Fruit fly (Drosophila melanogaster) whole organism, embryonic: ENCODE measurements around the gene CG34332.

Experiments
- ATbp ChIP-seq: fragments of 200-800 bp; sonication (Bioruptor generic); optimal IDR thresholded peaks from 2 replicates; lab custom pipeline; 2017; ENCODE audit warnings: missing biosample characterization, mild to moderate bottlenecking, missing genetic modification characterization, missing genetic modification reagents
- Atf3 ChIP-seq: fragments of 200-800 bp; sonication (Bioruptor generic); optimal IDR thresholded peaks from 3 replicates; lab custom pipeline; 2016; ENCODE audit warnings: missing biosample characterization, missing genetic modification characterization
- BEAF-32 ChIP-seq: fragments of 200-800 bp; sonication (Bioruptor generic); optimal IDR thresholded peaks from 3 replicates; lab custom pipeline; 2017; ENCODE audit warnings: missing biosample characterization, missing genetic modification characterization, mild to moderate bottlenecking, moderate library complexity, missing genetic modification reagents
- Bteb2 ChIP-seq: fragments of 200-800 bp; sonication (Bioruptor generic); optimal IDR thresholded peaks from 2 replicates; lab custom pipeline; 2016; ENCODE audit warnings: missing biosample characterization, missing genetic modification characterization
- CG1024 ChIP-seq: fragments of 200-800 bp; sonication (Bioruptor generic); IDR thresholded peaks from 2 replicates; pipeline ENCODE4 v1.3.6; 2022; ENCODE audit warnings: missing biosample characterization, missing genetic modification characterization
- CG11696 ChIP-seq: fragments of 200-800 bp; sonication (Bioruptor generic); IDR thresholded peaks from 2 replicates; pipeline ENCODE4 v1.3.6; 2022; ENCODE audit warnings: missing biosample characterization, missing genetic modification characterization
- CG11723 ChIP-seq: fragments of 200-800 bp; sonication (Bioruptor generic); optimal IDR thresholded peaks from 2 replicates; lab custom pipeline; 2017; ENCODE audit warnings: missing biosample characterization, mild to moderate bottlenecking, missing genetic modification characterization
- CG14050 ChIP-seq: fragments of 200-800 bp; sonication (Bioruptor generic); IDR thresholded peaks from 3 replicates; pipeline ENCODE4 v1.3.6; 2022; ENCODE audit warnings: missing biosample characterization, missing genetic modification characterization
- CG14667 ChIP-seq: fragments of 200-800 bp; sonication (Bioruptor generic); IDR thresholded peaks from 2 replicates; pipeline ENCODE4 v1.3.6; 2022; ENCODE audit warnings: missing biosample characterization, missing genetic modification characterization
- CG15696 ChIP-seq: fragments of 200-800 bp; sonication (Bioruptor generic); optimal IDR thresholded peaks from 2 replicates; lab custom pipeline; 2019; ENCODE audit warnings: missing biosample characterization, mild to moderate bottlenecking, missing genetic modification characterization, moderate library complexity
- CG17802 ChIP-seq: fragments of 200-800 bp; sonication (Bioruptor generic); optimal IDR thresholded peaks from 2 replicates; lab custom pipeline; 2018; ENCODE audit warnings: missing biosample characterization, mild to moderate bottlenecking, missing genetic modification characterization, moderate library complexity
- CG2120 ChIP-seq: fragments of 200-800 bp; sonication (Bioruptor generic); optimal IDR thresholded peaks from 3 replicates; lab custom pipeline; 2016; ENCODE audit warnings: missing biosample characterization, missing genetic modification characterization
- CG30020 ChIP-seq: fragments of 200-800 bp; optimal IDR thresholded peaks from 2 replicates; lab custom pipeline; 2019; ENCODE audit warnings: missing biosample characterization, mild to moderate bottlenecking, missing genetic modification characterization, moderate library complexity
- CG33213 ChIP-seq: fragments of 200-800 bp; sonication (Bioruptor generic); optimal IDR thresholded peaks from 3 replicates; lab custom pipeline; 2016; ENCODE audit warnings: missing biosample characterization, missing genetic modification characterization
- CG33557 ChIP-seq: fragments of 200-800 bp; sonication (Bioruptor generic); optimal IDR thresholded peaks from 2 replicates; lab custom pipeline; 2019; ENCODE audit warnings: missing biosample characterization, mild to moderate bottlenecking, missing genetic modification characterization, moderate library complexity
- CG42726 ChIP-seq: fragments of 200-800 bp; sonication (Bioruptor generic); IDR thresholded peaks from 2 replicates; pipeline ENCODE4 v1.3.6; 2022; ENCODE audit warnings: missing biosample characterization, missing genetic modification characterization; ENCODE audit not compliant: partially characterized antibody
- CG4820 ChIP-seq: fragments of 200-800 bp; sonication (Bioruptor generic); optimal IDR thresholded peaks from 3 replicates; lab custom pipeline; 2016; ENCODE audit warnings: missing biosample characterization, missing genetic modification characterization
- CG7963 ChIP-seq: fragments of 200-800 bp; sonication (Bioruptor generic); IDR thresholded peaks from 3 replicates; pipeline ENCODE4 v1.3.6; 2022; ENCODE audit warnings: missing biosample characterization, missing genetic modification characterization; ENCODE audit not compliant: partially characterized antibody
- CG8290 ChIP-seq, 3 experiments: fragments of 200-800 bp; sonication (Bioruptor generic); optimal IDR thresholded peaks; 2 replicates each; lab custom pipeline; 2016 to 2019; ENCODE audit warnings: missing biosample characterization in 3 of 3, missing genetic modification characterization in 3 of 3, mild to moderate bottlenecking in 2 of 3, moderate library complexity in 1 of 3
- CG8765 ChIP-seq: fragments of 200-800 bp; sonication (Bioruptor generic); IDR thresholded peaks from 2 replicates; pipeline ENCODE4 v1.3.6; 2022; ENCODE audit warnings: missing biosample characterization, missing genetic modification characterization
- CG8944 ChIP-seq: fragments of 200-800 bp; sonication (Bioruptor generic); optimal IDR thresholded peaks from 3 replicates; lab custom pipeline; 2016; ENCODE audit warnings: missing biosample characterization, missing genetic modification characterization
- CG9797 ChIP-seq: fragments of 200-800 bp; sonication (Bioruptor generic); optimal IDR thresholded peaks from 3 replicates; lab custom pipeline; 2018; ENCODE audit warnings: missing biosample characterization, mild to moderate bottlenecking, missing genetic modification characterization
- Dfd ChIP-seq, 2 experiments: fragments of >200 bp; optimal IDR thresholded peaks; 2 replicates each; lab custom pipeline; 2017; ENCODE audit warnings: missing biosample characterization in 2 of 2, missing genetic modification characterization in 2 of 2
- Dp ChIP-seq: fragments of 200-800 bp; sonication (Bioruptor generic); optimal IDR thresholded peaks from 2 replicates; lab custom pipeline; 2018; ENCODE audit warnings: missing biosample characterization, mild to moderate bottlenecking, missing genetic modification characterization, moderate library complexity
- Eip74EF ChIP-seq, 2 experiments: fragments of 200-800 bp in 1 of 2; fragments of >200 bp in 1 of 2; sonication (Bioruptor generic) in 1 of 2; optimal IDR thresholded peaks; 2 replicates each; lab custom pipeline; 2017 to 2019; ENCODE audit warnings: missing biosample characterization in 2 of 2, missing genetic modification characterization in 2 of 2, mild to moderate bottlenecking in 1 of 2, moderate library complexity in 1 of 2
- Ets97D ChIP-seq: fragments of 200-800 bp; sonication (Bioruptor generic); optimal IDR thresholded peaks from 3 replicates; lab custom pipeline; 2016; ENCODE audit warnings: missing biosample characterization, missing genetic modification characterization
- H15 ChIP-seq: fragments of 200-800 bp; sonication (Bioruptor generic); IDR thresholded peaks from 3 replicates; pipeline ENCODE4 v1.3.6; 2022; ENCODE audit warnings: missing biosample characterization, missing genetic modification characterization
- HmgZ ChIP-seq: fragments of 200-800 bp; sonication (Bioruptor generic); optimal IDR thresholded peaks from 2 replicates; lab custom pipeline; 2018; ENCODE audit warnings: missing biosample characterization, mild to moderate bottlenecking, missing genetic modification characterization
- Hsf ChIP-seq: fragments of 200-800 bp; sonication (Bioruptor generic); optimal IDR thresholded peaks from 3 replicates; lab custom pipeline; 2016; ENCODE audit warnings: missing biosample characterization, missing genetic modification characterization
- Lhr ChIP-seq: fragments of 200-800 bp; sonication (Bioruptor generic); optimal IDR thresholded peaks from 3 replicates; lab custom pipeline; 2017; ENCODE audit warnings: mild to moderate bottlenecking, missing biosample characterization, missing genetic modification reagents, missing genetic modification characterization
- MTF-1 ChIP-seq: fragments of 200-800 bp; sonication (Bioruptor generic); optimal IDR thresholded peaks from 2 replicates; lab custom pipeline; 2018; ENCODE audit warnings: missing biosample characterization, mild to moderate bottlenecking, missing genetic modification characterization, borderline replicate concordance
- Mad ChIP-seq: fragments of 200-800 bp; sonication (Bioruptor generic); optimal IDR thresholded peaks from 2 replicates; lab custom pipeline; 2016; ENCODE audit warnings: missing biosample characterization, missing genetic modification characterization
- Opbp ChIP-seq: fragments of 200-800 bp; sonication (Bioruptor generic); IDR thresholded peaks from 3 replicates; pipeline ENCODE4 v1.3.6; 2022; ENCODE audit warnings: missing biosample characterization, missing genetic modification characterization; ENCODE audit not compliant: partially characterized antibody
- Stat92E ChIP-seq, 3 experiments: fragments of >200 bp in 2 of 3; fragments of 200-800 bp in 1 of 3; sonication (Bioruptor generic) in 1 of 3; optimal IDR thresholded peaks; 2 replicates each; lab custom pipeline; 2017 to 2019; ENCODE audit warnings: missing biosample characterization in 3 of 3, missing genetic modification characterization in 3 of 3, mild to moderate bottlenecking in 1 of 3, moderate library complexity in 1 of 3
- eve ChIP-seq, 2 experiments: fragments of >200 bp; optimal IDR thresholded peaks; 2 replicates each; lab custom pipeline; 2017; ENCODE audit warnings: missing biosample characterization in 2 of 2, missing genetic modification characterization in 2 of 2
- ewg ChIP-seq: fragments of 200-800 bp; sonication (Bioruptor generic); optimal IDR thresholded peaks from 3 replicates; lab custom pipeline; 2017; ENCODE audit warnings: mild to moderate bottlenecking, missing biosample characterization, missing genetic modification reagents, missing genetic modification characterization
- exex ChIP-seq: fragments of 200-800 bp; sonication (Bioruptor generic); optimal IDR thresholded peaks from 4 replicates; lab custom pipeline; 2018; ENCODE audit warnings: missing biosample characterization, mild to moderate bottlenecking, missing genetic modification characterization, moderate library complexity
- ftz-f1 ChIP-seq: fragments of 200-800 bp; sonication (Bioruptor generic); optimal IDR thresholded peaks from 2 replicates; lab custom pipeline; 2016; ENCODE audit warnings: missing biosample characterization, missing genetic modification characterization
- grn ChIP-seq: fragments of 200-800 bp; sonication (Bioruptor generic); optimal IDR thresholded peaks from 3 replicates; lab custom pipeline; 2017; ENCODE audit warnings: missing biosample characterization, missing genetic modification characterization
- jumu ChIP-seq: fragments of 200-800 bp; sonication (Bioruptor generic); optimal IDR thresholded peaks from 3 replicates; lab custom pipeline; 2016; ENCODE audit warnings: missing biosample characterization, missing genetic modification characterization
- knrl ChIP-seq: fragments of 200-800 bp; sonication (Bioruptor generic); IDR thresholded peaks from 3 replicates; pipeline ENCODE4 v1.3.6; 2022; ENCODE audit warnings: missing biosample characterization, missing genetic modification characterization; ENCODE audit not compliant: partially characterized antibody
- mld ChIP-seq: fragments of 200-800 bp; sonication (Bioruptor generic); IDR thresholded peaks from 3 replicates; pipeline ENCODE4 v1.3.6; 2022; ENCODE audit warnings: missing biosample characterization, missing genetic modification characterization; ENCODE audit not compliant: partially characterized antibody
- pnt ChIP-seq: fragments of 200-800 bp; sonication (Bioruptor generic); optimal IDR thresholded peaks from 3 replicates; lab custom pipeline; 2016; ENCODE audit warnings: missing biosample characterization, missing genetic modification characterization
- repo ChIP-seq: fragments of 200-800 bp; sonication (Bioruptor generic); optimal IDR thresholded peaks from 2 replicates; lab custom pipeline; 2016; ENCODE audit warnings: missing biosample characterization, missing genetic modification characterization
- slbo ChIP-seq: fragments of 200-800 bp; sonication (Bioruptor generic); IDR thresholded peaks from 2 replicates; pipeline ENCODE4 v1.3.6; 2022; ENCODE audit warnings: missing biosample characterization, missing genetic modification characterization
- sna ChIP-seq: fragments of 200-800 bp; sonication (Bioruptor generic); IDR thresholded peaks from 2 replicates; pipeline ENCODE4 v1.3.6; 2022; ENCODE audit warnings: missing biosample characterization, missing genetic modification characterization; ENCODE audit not compliant: partially characterized antibody
- so ChIP-seq: fragments of 200-800 bp; sonication (Bioruptor generic); IDR thresholded peaks from 3 replicates; pipeline ENCODE4 v1.3.6; 2022; ENCODE audit warnings: missing biosample characterization, missing genetic modification characterization
- zfh2 ChIP-seq: fragments of 200-800 bp; sonication (Bioruptor generic); optimal IDR thresholded peaks from 2 replicates; lab custom pipeline; 2016; ENCODE audit warnings: missing biosample characterization, missing genetic modification characterization

Gene CG34332

DNA sequence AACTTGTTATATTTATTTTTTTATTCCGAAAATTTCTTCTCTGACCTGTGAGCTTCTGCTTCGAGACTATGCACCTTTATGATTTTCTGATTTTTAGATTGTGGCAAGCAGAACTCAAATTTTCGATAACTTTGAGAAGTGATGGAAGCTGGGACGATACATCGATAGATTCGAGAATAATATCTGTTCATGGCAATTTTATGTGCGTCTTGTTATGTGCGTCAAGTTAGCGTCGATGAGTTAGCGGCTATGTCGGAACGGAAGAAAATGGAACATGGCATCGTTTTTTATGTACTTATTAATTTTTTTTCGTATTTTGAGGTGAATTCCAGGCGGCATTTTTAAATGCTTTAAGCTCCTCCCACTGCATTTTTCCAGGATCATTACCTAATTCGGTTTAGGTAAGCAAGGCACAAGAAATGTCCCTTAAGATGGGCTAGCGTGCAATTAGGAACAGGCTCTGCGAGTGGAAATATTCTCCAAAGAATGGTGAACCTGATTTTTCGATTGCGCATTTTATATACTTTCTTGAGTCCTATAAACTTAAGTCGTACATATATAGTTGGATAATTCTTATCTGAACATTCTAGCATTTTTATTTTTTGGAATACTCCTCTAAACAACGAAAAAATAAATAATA lies 25.1 kb downstream of the CG34332 start, which contains the start of gene Phf7 (continued):
- peak; percentile 65; the same call in 1 of the 3 replicates for TF ChIP-seq mld (GFP tag; lab: Robert Waterston, UW)
- TF ChIP-seq Lhr (GFP tag; lab: Kevin White, UChicago), result peak; percentile 49
- TF ChIP-seq MTF-1, result no peak
- no peak for TF ChIP-seq Mad (GFP tag; lab: Kevin White, UChicago)
- peak; percentile 8 for TF ChIP-seq CG2120
- TF ChIP-seq CG33213 (GFP tag; lab: Kevin White, UChicago), result peak; percentile 52
- no peak for TF ChIP-seq Atf3 (GFP tag; lab: Kevin White, UChicago)
- peak; percentile 85 for TF ChIP-seq CG42726 (GFP tag; lab: Robert Waterston, UW)
- TF ChIP-seq exex (tag; lab: Kevin White, UChicago), result no peak
- peak; percentile 98 for TF ChIP-seq CG30020
- no peak for TF ChIP-seq CG4820 (GFP tag; lab: Kevin White, UChicago)
- no peak for TF ChIP-seq CG8765 (GFP tag; lab: Robert Waterston, UW)
- TF ChIP-seq pnt (GFP tag; lab: Kevin White, UChicago), result no peak
- no peak for TF ChIP-seq H15 (GFP tag; lab: Robert Waterston, UW)
- no peak for TF ChIP-seq CG15696 (tag; lab: Kevin White, UChicago)
- no peak for TF ChIP-seq grn
- TF ChIP-seq Opbp (GFP tag; lab: Robert Waterston, UW), result peak; percentile 82
- peak; percentile 77 for TF ChIP-seq Ets97D
- no peak for TF ChIP-seq CG14050 (GFP tag; lab: Robert Waterston, UW)
- peak; percentile 64; the same call in 1 of the 2 replicates for TF ChIP-seq CG1024 (GFP tag; lab: Robert Waterston, UW)
- peak; percentile 49 for TF ChIP-seq CG17802 (tag; lab: Kevin White, UChicago)
- peak; percentile 18 for TF ChIP-seq jumu (GFP tag; lab: Kevin White, UChicago)
- TF ChIP-seq slbo (GFP tag; lab: Robert Waterston, UW), result peak; percentile 11; the same call in 1 of the 2 replicates
- TF ChIP-seq BEAF-32 (GFP tag; lab: Kevin White, UChicago), result peak; percentile 83
- peak; percentile 1 for TF ChIP-seq HmgZ (tag; lab: Kevin White, UChicago)
- no peak for TF ChIP-seq Bteb2 (GFP tag; lab: Kevin White, UChicago)
- TF ChIP-seq Dfd (GFP tag; optimal IDR thresholded peaks at IDR 0.05; lab: Kevin White, UChicago), result no peak
- no peak for TF ChIP-seq ATbp (GFP tag; lab: Kevin White, UChicago)
- peak; percentile 42; the same call in 1 of the 2 replicates for TF ChIP-seq CG14667
- no peak for TF ChIP-seq CG8944 (GFP tag; lab: Kevin White, UChicago)
- peak; percentile 11 for TF ChIP-seq CG8290 (GFP tag; optimal IDR thresholded peaks at IDR 0.05; lab: Kevin White, UChicago)
- peak in 1 of 2 experiments; percentile 49 for TF ChIP-seq CG8290 (tag; optimal IDR thresholded peaks at IDR 0.05; lab: Kevin White, UChicago)
- no peak for TF ChIP-seq Stat92E (GFP tag; optimal IDR thresholded peaks at IDR 0.05; lab: Kevin White, UChicago)
- no peak for TF ChIP-seq zfh2 (GFP tag; lab: Kevin White, UChicago)
- TF ChIP-seq CG11696, result no peak
- no peak for TF ChIP-seq repo
- peak; percentile 81 for TF ChIP-seq knrl (GFP tag; lab: Robert Waterston, UW)
- TF ChIP-seq sna (GFP tag; lab: Robert Waterston, UW), result peak; percentile 58
- peak; percentile 64 for TF ChIP-seq Dp (GFP tag; lab: Kevin White, UChicago)
- no peak for TF ChIP-seq ftz-f1 (GFP tag; lab: Kevin White, UChicago)
- TF ChIP-seq ewg (GFP tag; lab: Kevin White, UChicago), result no peak
- peak; percentile 15 for TF ChIP-seq CG9797
- no peak for TF ChIP-seq Hsf (GFP tag; lab: Kevin White, UChicago)
- no peak for TF ChIP-seq Eip74EF (GFP tag; optimal IDR thresholded peaks at IDR 0.05; lab: Kevin White, UChicago)
- TF ChIP-seq CG11723 (GFP tag; lab: Kevin White, UChicago), result no peak
- TF ChIP-seq CG33557, result no peak
- TF ChIP-seq eve (GFP tag; optimal IDR thresholded peaks at IDR 0.05; lab: Kevin White, UChicago), result no peak
- no peak for TF ChIP-seq so
- peak; percentile 52; the same call in 1 of the 3 replicates for TF ChIP-seq CG7963 (GFP tag; lab: Robert Waterston, UW)
